Fruit fly (Drosophila melanogaster): ENCODE data around the gene CG13950.

CG13950 gene

dm6 chr2L:847189-847987 lies 12.6 kb upstream of the CG13950 start:
- TF ChIP-seq EcR (GFP tag; optimal IDR thresholded peaks at IDR 0.05) (no peak), psq (optimal IDR thresholded peaks at IDR 0.05) (no peak), CG8478 (optimal IDR thresholded peaks at IDR 0.05) (no peak), Dll (optimal IDR thresholded peaks at IDR 0.05) (no peak), pan (optimal IDR thresholded peaks at IDR 0.05) (no peak), usp (GFP tag; optimal IDR thresholded peaks at IDR 0.05) (no peak)

dm6 chr2L:847988-848622 lies 11.9 kb upstream of the CG13950 start:
- TF ChIP-seq usp (GFP tag; optimal IDR thresholded peaks at IDR 0.05), result no peak
- TF ChIP-seq CG8478 (optimal IDR thresholded peaks at IDR 0.05), result no peak
- TF ChIP-seq Dll (optimal IDR thresholded peaks at IDR 0.05), result no peak
- TF ChIP-seq EcR (GFP tag; optimal IDR thresholded peaks at IDR 0.05), result no peak
- no peak for TF ChIP-seq psq (optimal IDR thresholded peaks at IDR 0.05)
- no peak for TF ChIP-seq pan (optimal IDR thresholded peaks at IDR 0.05)

- TF ChIP-seq psq (optimal IDR thresholded peaks at IDR 0.05) (no peak), usp (GFP tag; optimal IDR thresholded peaks at IDR 0.05) (no peak), EcR (GFP tag; optimal IDR thresholded peaks at IDR 0.05) (no peak), Dll (optimal IDR thresholded peaks at IDR 0.05) (no peak), pan (optimal IDR thresholded peaks at IDR 0.05) (no peak), CG8478 (optimal IDR thresholded peaks at IDR 0.05) (no peak)
Measured at dm6 chr2L:849138-849744, 10.8 kb upstream of the CG13950 start.

- TF ChIP-seq CG8478 (optimal IDR thresholded peaks at IDR 0.05) (no peak), Dll (optimal IDR thresholded peaks at IDR 0.05) (no peak), usp (GFP tag; optimal IDR thresholded peaks at IDR 0.05) (no peak), pan (optimal IDR thresholded peaks at IDR 0.05) (no peak)
Measured at dm6 chr2L:849787-850512, 10.0 kb upstream of the CG13950 start.

dm6 chr2L:850727-851257 lies 9.2 kb upstream of the CG13950 start, which contains the start of gene drongo:
drongo (minus strand) TSS chr2L:851071.
- no peak for TF ChIP-seq pan (optimal IDR thresholded peaks at IDR 0.05)
- TF ChIP-seq usp (GFP tag; optimal IDR thresholded peaks at IDR 0.05), result no peak
- TF ChIP-seq psq (optimal IDR thresholded peaks at IDR 0.05), result no peak
- no peak for TF ChIP-seq EcR (GFP tag; optimal IDR thresholded peaks at IDR 0.05)
- no peak for TF ChIP-seq Dll (optimal IDR thresholded peaks at IDR 0.05)
- no peak for TF ChIP-seq CG8478 (optimal IDR thresholded peaks at IDR 0.05)

- TF ChIP-seq Dll (optimal IDR thresholded peaks at IDR 0.05) (no peak), CG8478 (optimal IDR thresholded peaks at IDR 0.05) (no peak), psq (optimal IDR thresholded peaks at IDR 0.05) (no peak), pan (optimal IDR thresholded peaks at IDR 0.05) (no peak), EcR (GFP tag; optimal IDR thresholded peaks at IDR 0.05) (no peak), usp (GFP tag; optimal IDR thresholded peaks at IDR 0.05) (no peak)
Measured at dm6 chr2L:852647-853111, 7.3 kb upstream of the CG13950 start, which contains the start of the genes CG4291 and kraken. CG4291 (minus strand) TSS chr2L:852730. kraken (plus strand) TSS chr2L:852768.

dm6 chr2L:855052-855547 lies 4.9 kb upstream of the CG13950 start, which contains the start of gene CG13949:
CG13949 (plus strand) TSS chr2L:855337.
- TF ChIP-seq EcR (GFP tag; optimal IDR thresholded peaks at IDR 0.05) (no peak), CG8478 (optimal IDR thresholded peaks at IDR 0.05) (no peak), pan (optimal IDR thresholded peaks at IDR 0.05) (no peak), usp (GFP tag; optimal IDR thresholded peaks at IDR 0.05) (no peak), psq (optimal IDR thresholded peaks at IDR 0.05) (no peak), Dll (optimal IDR thresholded peaks at IDR 0.05) (no peak)

- TF ChIP-seq usp (GFP tag; optimal IDR thresholded peaks at IDR 0.05) (no peak), pan (optimal IDR thresholded peaks at IDR 0.05) (no peak), Dll (optimal IDR thresholded peaks at IDR 0.05) (no peak), EcR (GFP tag; optimal IDR thresholded peaks at IDR 0.05) (no peak), CG8478 (optimal IDR thresholded peaks at IDR 0.05) (no peak), psq (optimal IDR thresholded peaks at IDR 0.05) (no peak)
Measured at dm6 chr2L:856001-856400, 4.0 kb upstream of the CG13950 start.

- no peak for TF ChIP-seq usp (GFP tag; optimal IDR thresholded peaks at IDR 0.05)
- no peak for TF ChIP-seq pan (optimal IDR thresholded peaks at IDR 0.05)
- TF ChIP-seq CG8478 (optimal IDR thresholded peaks at IDR 0.05), result no peak
- no peak for TF ChIP-seq Dll (optimal IDR thresholded peaks at IDR 0.05)
- TF ChIP-seq psq (optimal IDR thresholded peaks at IDR 0.05), result no peak
- TF ChIP-seq EcR (GFP tag; optimal IDR thresholded peaks at IDR 0.05), result no peak
Measured at dm6 chr2L:856690-857488, 3.1 kb upstream of the CG13950 start.

- TF ChIP-seq psq (optimal IDR thresholded peaks at IDR 0.05) (no peak), CG8478 (optimal IDR thresholded peaks at IDR 0.05) (no peak), pan (optimal IDR thresholded peaks at IDR 0.05) (no peak), usp (GFP tag; optimal IDR thresholded peaks at IDR 0.05) (no peak), Dll (optimal IDR thresholded peaks at IDR 0.05) (no peak), EcR (GFP tag; optimal IDR thresholded peaks at IDR 0.05) (no peak)
Measured at dm6 chr2L:857897-858517, 2.0 kb upstream of the CG13950 start.

Data from whole organism.